Worm (Caenorhabditis elegans): ENCODE results near the gene F57F4.2.

DNA sequence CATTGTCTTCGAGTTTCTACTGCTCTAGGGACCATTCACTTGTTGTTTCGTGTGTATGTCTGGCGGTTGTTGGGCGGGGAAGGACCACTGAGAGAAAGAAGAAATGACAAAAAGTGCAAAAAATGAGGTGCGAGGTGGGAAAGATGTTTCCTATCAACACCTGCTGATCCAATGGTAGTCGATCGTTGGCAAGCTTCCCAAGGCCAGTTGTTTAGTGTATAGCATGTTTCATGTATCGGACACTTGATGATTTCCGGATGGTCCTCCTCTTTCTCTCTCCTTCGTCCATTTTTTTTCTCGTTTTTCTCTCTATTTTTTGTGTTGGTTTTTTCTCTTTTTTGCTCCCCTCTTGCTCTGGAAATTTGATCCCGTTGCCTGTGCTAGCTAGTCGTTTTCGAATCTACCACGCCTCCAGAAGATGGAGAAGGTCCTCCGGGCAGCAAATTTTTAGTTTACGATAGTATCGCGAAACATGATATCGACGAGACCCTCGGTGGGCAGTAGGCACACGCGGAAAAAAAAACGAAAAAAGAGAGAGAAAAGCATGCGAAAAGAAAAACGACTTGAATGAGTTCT lies 43.4 kb downstream of the F57F4.2 start:
- TF ChIP-seq hlh-30 (tag; optimal IDR thresholded peaks at IDR 0.05; ENCODE audit: insufficient read depth) = no peak
- no peak for TF ChIP-seq unc-55 (GFP tag; optimal IDR thresholded peaks at IDR 0.05)
- TF ChIP-seq nfya-1 (tag; optimal IDR thresholded peaks at IDR 0.05) = no peak
- no peak for TF ChIP-seq pha-4 (tag; optimal IDR thresholded peaks at IDR 0.05)
- no peak for TF ChIP-seq fkh-10 (GFP tag; optimal IDR thresholded peaks at IDR 0.05)
- no peak for TF ChIP-seq ztf-16 (tag; optimal IDR thresholded peaks at IDR 0.05)
- TF ChIP-seq dve-1 (tag; optimal IDR thresholded peaks at IDR 0.05) = no peak
- TF ChIP-seq ets-4 (tag; optimal IDR thresholded peaks at IDR 0.05) = no peak
- no peak for TF ChIP-seq tbx-7 (tag; optimal IDR thresholded peaks at IDR 0.05)

All from whole organism, late embryonic.